Worm (Caenorhabditis elegans): Measurements from ENCODE around the gene ZK218.4.

ce11 chrV:17064676-17065075 is 34.0 kb upstream of the ZK218.4 start, which contains the start of gene srh-255:
- TF ChIP-seq nfya-1 (tag; optimal IDR thresholded peaks at IDR 0.05; ENCODE audit: insufficient read depth) (no peak), nhr-76 (tag; optimal IDR thresholded peaks at IDR 0.05) (no peak), ama-1 (optimal IDR thresholded peaks at IDR 0.05) (no peak), zag-1 (tag; optimal IDR thresholded peaks at IDR 0.05) (no peak), lin-39 (tag; optimal IDR thresholded peaks at IDR 0.05) (no peak), unc-62 (GFP tag; optimal IDR thresholded peaks at IDR 0.05) (no peak), nhr-12 (tag; optimal IDR thresholded peaks at IDR 0.05) (no peak), jun-1 (tag; optimal IDR thresholded peaks at IDR 0.05) (no peak)
